Worm (Caenorhabditis elegans): Measurements from ENCODE around the gene Y43F8B.24.

Gene Y43F8B.24

ce11 chrV:19457120-19457519 is at the start of gene Y43F8B.24:
Gene Y43F8B.24, plus strand, starts transcription at chrV:19457420.
- TF ChIP-seq egl-44 (GFP tag; IDR thresholded peaks at IDR 0.05) (no peak), hmg-20 (GFP tag; IDR thresholded peaks at IDR 0.05) (no peak), die-1 (tag; optimal IDR thresholded peaks at IDR 0.05) (no peak), hmg-1.2 (GFP tag; IDR thresholded peaks at IDR 0.05) (no peak), nhr-80 (tag; optimal IDR thresholded peaks at IDR 0.05) (no peak), F39B2.1 (GFP tag; IDR thresholded peaks at IDR 0.05) (no peak), Y53G8AR.9 (GFP tag; conservative IDR thresholded peaks at IDR 0.05) (no peak), aptf-2 (GFP tag; conservative IDR thresholded peaks at IDR 0.05) (no peak), efl-1 (GFP tag; optimal IDR thresholded peaks at IDR 0.05) (no peak), K11D2.4 (GFP tag; IDR thresholded peaks at IDR 0.05) (no peak), lin-35 (GFP tag; optimal IDR thresholded peaks at IDR 0.05) (no peak), aptf-3 (GFP tag; IDR thresholded peaks at IDR 0.05) (no peak), somi-1 (GFP tag; optimal IDR thresholded peaks at IDR 0.05) (no peak), T07F8.4 (tag; optimal IDR thresholded peaks at IDR 0.05) (no peak)

ce11 chrV:19410663-19411062 is 46.6 kb upstream of the Y43F8B.24 start, which contains the start of gene C25F9.5:
Gene C25F9.5, minus strand, starts transcription at chrV:19410857.
- peak; percentile 69; the same call in 1 of the 2 replicates for TF ChIP-seq cebp-1 (GFP tag; IDR thresholded peaks at IDR 0.05)
- TF ChIP-seq cebp-1 (tag; optimal IDR thresholded peaks at IDR 0.05) = peak; percentile 70
- no peak for TF ChIP-seq F57C9.4 (tag; optimal IDR thresholded peaks at IDR 0.05)
- TF ChIP-seq nhr-80 (tag; optimal IDR thresholded peaks at IDR 0.05) = peak; percentile 70
- TF ChIP-seq F55B11.4 (tag; optimal IDR thresholded peaks at IDR 0.05; ENCODE audit: borderline replicate concordance, insufficient read depth) = no peak
- no peak for TF ChIP-seq mes-4 (tag; optimal IDR thresholded peaks at IDR 0.05)
- TF ChIP-seq snpc-3.4 (tag; optimal IDR thresholded peaks at IDR 0.05) = no peak
- TF ChIP-seq F49E8.2 (tag; optimal IDR thresholded peaks at IDR 0.05; ENCODE audit: insufficient read depth) = no peak
- TF ChIP-seq xnd-1 (tag; optimal IDR thresholded peaks at IDR 0.05) = no peak

DNA sequence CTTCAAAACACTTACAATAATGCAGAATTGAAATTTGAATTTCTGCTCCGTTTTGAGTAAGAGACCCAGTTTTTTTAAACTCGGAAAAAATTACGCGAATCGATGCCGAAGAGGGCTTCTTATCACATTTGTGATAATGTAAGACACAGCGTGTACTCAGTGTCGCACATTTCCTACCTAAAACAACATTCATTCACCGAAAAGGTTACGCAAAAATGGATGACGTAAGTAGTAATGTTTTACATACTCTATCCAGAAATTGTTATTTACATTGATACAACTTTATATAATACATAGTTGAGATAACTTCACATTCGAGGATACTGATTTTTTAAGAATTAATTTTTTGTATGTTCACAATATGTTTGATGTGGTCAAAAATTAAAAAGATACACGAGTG is 40.7 kb upstream of the Y43F8B.24 start, which contains the start of the genes C25F9.4 and C25F9.9:
Gene C25F9.4, minus strand, starts transcription at position 101 of the 400 bp plus-strand sequence.
Gene C25F9.9, plus strand, starts transcription at position 137 of the 400 bp plus-strand sequence.
- TF ChIP-seq F37B4.10 (GFP tag; IDR thresholded peaks at IDR 0.05) = no peak
- TF ChIP-seq lsy-27 (tag; optimal IDR thresholded peaks at IDR 0.05; ENCODE audit: borderline replicate concordance, insufficient read depth) = no peak
- TF ChIP-seq snpc-1.3 (tag; optimal IDR thresholded peaks at IDR 0.05; ENCODE audit: insufficient read depth) = no peak
- TF ChIP-seq nhr-80 (tag; optimal IDR thresholded peaks at IDR 0.05) = peak; percentile 7

- TF ChIP-seq K12H6.12 (tag; optimal IDR thresholded peaks at IDR 0.05) = no peak
- peak; percentile 3 for TF ChIP-seq nhr-80 (tag; optimal IDR thresholded peaks at IDR 0.05)
- no peak for TF ChIP-seq cebp-1 (GFP tag; IDR thresholded peaks at IDR 0.05)
- TF ChIP-seq cebp-1 (tag; optimal IDR thresholded peaks at IDR 0.05) = no peak
- no peak for TF ChIP-seq ztf-3 (GFP tag; optimal IDR thresholded peaks at IDR 0.05)
- no peak for TF ChIP-seq ama-1 (optimal IDR thresholded peaks at IDR 0.05)
- TF ChIP-seq ama-1 (GFP tag; optimal IDR thresholded peaks at IDR 0.05) = no peak
Observed at ce11 chrV:19417836-19418235, 39.4 kb upstream of the Y43F8B.24 start, which contains the start of gene C25F9.15. Gene C25F9.15, plus strand, starts transcription at chrV:19418136.

DNA sequence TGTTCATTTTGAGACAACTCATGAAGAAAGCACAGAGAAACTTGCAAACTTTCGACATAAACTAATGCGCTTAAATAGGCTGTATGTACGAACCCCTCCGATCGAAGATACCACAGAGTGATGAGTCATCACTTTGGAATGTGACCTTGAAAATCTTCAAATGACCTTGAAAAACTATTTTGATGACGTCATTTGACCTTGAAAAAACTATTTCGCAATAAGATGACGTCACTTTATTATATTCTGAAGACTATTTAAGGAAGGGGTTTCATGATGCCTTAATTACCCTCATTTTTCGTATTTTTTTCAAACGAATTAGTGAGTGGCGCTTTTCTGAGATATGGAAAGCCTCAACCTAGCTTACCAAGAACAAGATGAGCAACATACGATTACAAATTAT is 36.1 kb upstream of the Y43F8B.24 start, which contains the start of gene C25F9.2:
Gene C25F9.2, plus strand, starts transcription at position 341 of the 400 bp plus-strand sequence.
- TF ChIP-seq atf-7 (tag; optimal IDR thresholded peaks at IDR 0.05) = peak; percentile 57
- TF ChIP-seq ztf-28 (GFP tag; IDR thresholded peaks at IDR 0.05) = no peak
